Fruit fly (Drosophila melanogaster): ENCODE results near the gene CG43061.

The CG43061 gene

dm6 chr3R:8032923-8033478, 16.5 kb upstream of the CG43061 start, which contains the start of the genes CG11035 and unc-45 (continued):
- TF ChIP-seq scrt (GFP tag; optimal IDR thresholded peaks at IDR 0.05) = peak; percentile 90
- TF ChIP-seq CG2120 (GFP tag; optimal IDR thresholded peaks at IDR 0.05) = peak; percentile 59
- peak; percentile 29 for TF ChIP-seq stwl (tag; optimal IDR thresholded peaks at IDR 0.05)
- TF ChIP-seq CG18262 (tag; optimal IDR thresholded peaks at IDR 0.05) = peak; percentile 62
- 0 out of 4 replicates have a peak, but pooled peaks have one; percentile 75 for TF ChIP-seq chinmo (GFP tag; IDR thresholded peaks at IDR 0.05; ENCODE audit: partially characterized antibody)
- TF ChIP-seq Dll (GFP tag; IDR thresholded peaks at IDR 0.05; ENCODE audit: partially characterized antibody) = peak; percentile 82
- TF ChIP-seq Hr78 (GFP tag; optimal IDR thresholded peaks at IDR 0.05) = peak in 1 of 2 experiments; percentile 86
- TF ChIP-seq C15 (GFP tag; IDR thresholded peaks at IDR 0.05) = no peak
- TF ChIP-seq Hr3 (GFP tag; optimal IDR thresholded peaks at IDR 0.05) = peak; percentile 1
- peak; percentile 31 for TF ChIP-seq Xbp1 (GFP tag; optimal IDR thresholded peaks at IDR 0.05)
- peak; percentile 10 for TF ChIP-seq CG1602 (GFP tag; optimal IDR thresholded peaks at IDR 0.05)
- no peak for TF ChIP-seq Jarid2 (GFP tag; optimal IDR thresholded peaks at IDR 0.05)
- peak; percentile 62 for TF ChIP-seq CoRest (tag; optimal IDR thresholded peaks at IDR 0.05)
- TF ChIP-seq CG31441 (GFP tag; IDR thresholded peaks at IDR 0.05) = peak; percentile 60
- peak; percentile 24 for TF ChIP-seq nom (GFP tag; optimal IDR thresholded peaks at IDR 0.05)
- no peak for TF ChIP-seq Fer3 (tag; optimal IDR thresholded peaks at IDR 0.05)
- peak; percentile 15 for TF ChIP-seq CG18476 (GFP tag; optimal IDR thresholded peaks at IDR 0.05)
- peak; percentile 68 for TF ChIP-seq CG8290 (GFP tag; optimal IDR thresholded peaks at IDR 0.05)
- TF ChIP-seq CG8290 (tag; optimal IDR thresholded peaks at IDR 0.05) = no peak
- peak; percentile 61 for TF ChIP-seq CG11504 (tag; optimal IDR thresholded peaks at IDR 0.05)
- no peak for TF ChIP-seq dimm (GFP tag; IDR thresholded peaks at IDR 0.05)
- peak; percentile 11 for TF ChIP-seq CG33213 (GFP tag; optimal IDR thresholded peaks at IDR 0.05)
- TF ChIP-seq CG17802 (tag; optimal IDR thresholded peaks at IDR 0.05) = no peak
- 0 out of 3 replicates have a peak, but pooled peaks have one; percentile 19 for TF ChIP-seq CG11695 (GFP tag; IDR thresholded peaks at IDR 0.05)
- TF ChIP-seq mam (GFP tag; optimal IDR thresholded peaks at IDR 0.05) = peak; percentile 78
- TF ChIP-seq row (GFP tag; IDR thresholded peaks at IDR 0.05) = peak; percentile 91
- peak; percentile 39 for TF ChIP-seq twi (tag; optimal IDR thresholded peaks at IDR 0.05)
- TF ChIP-seq CG6689 (GFP tag; IDR thresholded peaks at IDR 0.05) = peak; percentile 55
- no peak for TF ChIP-seq dan (GFP tag; IDR thresholded peaks at IDR 0.05)
- TF ChIP-seq kni (GFP tag; optimal IDR thresholded peaks at IDR 0.05) = peak; percentile 64
- peak; percentile 41; the same call in 1 of the 3 replicates for TF ChIP-seq Dbx (GFP tag; IDR thresholded peaks at IDR 0.05)
- TF ChIP-seq tgo (GFP tag; IDR thresholded peaks at IDR 0.05) = peak; percentile 54
- no peak for TF ChIP-seq NK7.1 (GFP tag; optimal IDR thresholded peaks at IDR 0.05)
- TF ChIP-seq HLH3B (GFP tag; IDR thresholded peaks at IDR 0.05) = 0 out of 2 replicates have a peak, but pooled peaks have one; percentile 23
- no peak for TF ChIP-seq CG10209 (GFP tag; optimal IDR thresholded peaks at IDR 0.05)
- no peak for TF ChIP-seq so (GFP tag; IDR thresholded peaks at IDR 0.05)
- no peak for TF ChIP-seq CG15073 (GFP tag; optimal IDR thresholded peaks at IDR 0.05)
- peak; percentile 51 for TF ChIP-seq Sin3A (optimal IDR thresholded peaks at IDR 0.05)
- no peak for TF ChIP-seq CG7745 (tag; optimal IDR thresholded peaks at IDR 0.05)
- TF ChIP-seq CG13287 (GFP tag; IDR thresholded peaks at IDR 0.05; ENCODE audit: partially characterized antibody) = peak; percentile 83
- no peak for TF ChIP-seq CG18619 (GFP tag; optimal IDR thresholded peaks at IDR 0.05)
- TF ChIP-seq chm (GFP tag; IDR thresholded peaks at IDR 0.05) = no peak
- TF ChIP-seq CG10959 (GFP tag; IDR thresholded peaks at IDR 0.05) = no peak
- TF ChIP-seq sens-2 (GFP tag; IDR thresholded peaks at IDR 0.05) = no peak
- TF ChIP-seq gce (GFP tag; IDR thresholded peaks at IDR 0.05) = no peak
- peak; percentile 62 for TF ChIP-seq sug (tag; optimal IDR thresholded peaks at IDR 0.05)
- TF ChIP-seq tll (GFP tag; optimal IDR thresholded peaks at IDR 0.05) = no peak
- TF ChIP-seq Usf (GFP tag; optimal IDR thresholded peaks at IDR 0.05) = no peak
- peak; percentile 7 for TF ChIP-seq CG7556 (GFP tag; optimal IDR thresholded peaks at IDR 0.05)
- peak; percentile 42 for TF ChIP-seq Abd-B (GFP tag; optimal IDR thresholded peaks at IDR 0.05)

Data from whole organism, embryonic.